Fruit fly (Drosophila melanogaster) whole organism, embryonic: ENCODE measurements around the gene Dus1.

Source experiments
- Abd-B ChIP-seq: fragments of 200-800 bp; sonication (Bioruptor generic); optimal IDR thresholded peaks from 2 replicates; lab custom pipeline; 2018; ENCODE audit warnings: missing biosample characterization, mild to moderate bottlenecking, missing genetic modification characterization, moderate library complexity
- Bdp1 ChIP-seq: fragments of 200-800 bp; sonication (Bioruptor generic); optimal IDR thresholded peaks from 3 replicates; lab custom pipeline; 2016; ENCODE audit warnings: missing biosample characterization, missing genetic modification characterization
- CG11504 ChIP-seq: fragments of 200-800 bp; sonication (Bioruptor generic); optimal IDR thresholded peaks from 3 replicates; lab custom pipeline; 2019; ENCODE audit warnings: missing biosample characterization, mild to moderate bottlenecking, missing genetic modification characterization, moderate library complexity
- CG11560 ChIP-seq: fragments of 200-800 bp; sonication (Bioruptor generic); IDR thresholded peaks from 3 replicates; pipeline ENCODE4 v1.3.6; 2022; ENCODE audit warnings: missing biosample characterization, missing genetic modification characterization
- CG11723 ChIP-seq: fragments of 200-800 bp; sonication (Bioruptor generic); optimal IDR thresholded peaks from 2 replicates; lab custom pipeline; 2017; ENCODE audit warnings: missing biosample characterization, mild to moderate bottlenecking, missing genetic modification characterization
- CG1233 ChIP-seq: fragments of 200-800 bp; sonication (Bioruptor generic); optimal IDR thresholded peaks from 4 replicates; lab custom pipeline; 2018; ENCODE audit warnings: missing biosample characterization, mild to moderate bottlenecking, missing genetic modification characterization
- CG13894 ChIP-seq: fragments of 200-800 bp; sonication (Bioruptor generic); optimal IDR thresholded peaks from 3 replicates; lab custom pipeline; 2018; ENCODE audit warnings: missing biosample characterization, mild to moderate bottlenecking, missing genetic modification characterization, moderate library complexity
- CG14014 ChIP-seq: fragments of 200-800 bp; sonication (Bioruptor generic); IDR thresholded peaks from 2 replicates; pipeline ENCODE4 v1.3.6; 2022; ENCODE audit warnings: missing biosample characterization, missing genetic modification characterization
- CG15269 ChIP-seq: fragments of 200-800 bp; sonication (Bioruptor generic); optimal IDR thresholded peaks from 2 replicates; lab custom pipeline; 2018; ENCODE audit warnings: missing biosample characterization, mild to moderate bottlenecking, missing genetic modification characterization, moderate library complexity
- CG1602 ChIP-seq: fragments of 200-800 bp; sonication (Bioruptor generic); optimal IDR thresholded peaks from 3 replicates; lab custom pipeline; 2016; ENCODE audit warnings: missing biosample characterization, missing genetic modification characterization
- CG1603 ChIP-seq: fragments of 200-800 bp; sonication (Bioruptor generic); optimal IDR thresholded peaks from 2 replicates; lab custom pipeline; 2019; ENCODE audit warnings: missing biosample characterization, mild to moderate bottlenecking, missing genetic modification characterization, moderate library complexity
- CG2712 ChIP-seq: fragments of 200-800 bp; optimal IDR thresholded peaks from 3 replicates; lab custom pipeline; 2019; ENCODE audit warnings: missing biosample characterization, mild to moderate bottlenecking, missing genetic modification characterization, moderate library complexity
- CG30403 ChIP-seq: fragments of 200-800 bp; sonication (Bioruptor generic); optimal IDR thresholded peaks from 3 replicates; lab custom pipeline; 2016; ENCODE audit warnings: missing biosample characterization, missing genetic modification characterization
- CG31441 ChIP-seq: fragments of 200-800 bp; sonication (Bioruptor generic); IDR thresholded peaks from 2 replicates; pipeline ENCODE4 v1.3.6; 2022; ENCODE audit warnings: missing biosample characterization, missing genetic modification characterization
- CG3281 ChIP-seq: fragments of 200-800 bp; sonication (Bioruptor generic); optimal IDR thresholded peaks from 3 replicates; lab custom pipeline; 2017; ENCODE audit warnings: missing biosample characterization, mild to moderate bottlenecking, missing genetic modification characterization
- CG33213 ChIP-seq: fragments of 200-800 bp; sonication (Bioruptor generic); optimal IDR thresholded peaks from 3 replicates; lab custom pipeline; 2016; ENCODE audit warnings: missing biosample characterization, missing genetic modification characterization
- CG4328 ChIP-seq: fragments of 200-800 bp; sonication (Bioruptor generic); optimal IDR thresholded peaks from 3 replicates; lab custom pipeline; 2017; ENCODE audit warnings: missing biosample characterization, missing genetic modification reagents, missing genetic modification characterization
- CG4707 ChIP-seq: fragments of 200-800 bp; sonication (Bioruptor generic); optimal IDR thresholded peaks from 2 replicates; lab custom pipeline; 2018; ENCODE audit warnings: missing biosample characterization, mild to moderate bottlenecking, missing genetic modification characterization, moderate library complexity
- CG6854 ChIP-seq: fragments of 200-800 bp; sonication (Bioruptor generic); optimal IDR thresholded peaks from 3 replicates; lab custom pipeline; 2017; ENCODE audit warnings: missing biosample characterization, mild to moderate bottlenecking, missing genetic modification characterization
- CG8478 ChIP-seq: fragments of >200 bp; optimal IDR thresholded peaks from 2 replicates; lab custom pipeline; 2018
- Deaf1 ChIP-seq: fragments of 200-800 bp; optimal IDR thresholded peaks from 3 replicates; lab custom pipeline; 2019; ENCODE audit warnings: missing biosample characterization, mild to moderate bottlenecking, missing genetic modification characterization, moderate library complexity
- Dip3 ChIP-seq: fragments of 200-800 bp; sonication (Bioruptor generic); optimal IDR thresholded peaks from 3 replicates; lab custom pipeline; 2016; ENCODE audit warnings: missing biosample characterization, missing genetic modification characterization
- Ets97D ChIP-seq: fragments of 200-800 bp; sonication (Bioruptor generic); optimal IDR thresholded peaks from 3 replicates; lab custom pipeline; 2016; ENCODE audit warnings: missing biosample characterization, missing genetic modification characterization
- HLH4C ChIP-seq: fragments of 200-800 bp; sonication (Bioruptor generic); IDR thresholded peaks from 3 replicates; pipeline ENCODE4 v1.3.6; 2022; ENCODE audit warnings: missing biosample characterization, missing genetic modification characterization; ENCODE audit not compliant: partially characterized antibody
- Hmx ChIP-seq: fragments of 200-800 bp; sonication (Bioruptor generic); optimal IDR thresholded peaks from 2 replicates; lab custom pipeline; 2016; ENCODE audit warnings: missing biosample characterization, missing genetic modification characterization
- Hsf ChIP-seq: fragments of 200-800 bp; sonication (Bioruptor generic); optimal IDR thresholded peaks from 3 replicates; lab custom pipeline; 2016; ENCODE audit warnings: missing biosample characterization, missing genetic modification characterization
- MESR4 ChIP-seq: fragments of 200-800 bp; sonication (Bioruptor generic); optimal IDR thresholded peaks from 2 replicates; lab custom pipeline; 2018; ENCODE audit warnings: missing biosample characterization, mild to moderate bottlenecking, missing genetic modification characterization, moderate library complexity
- Nf-YC ChIP-seq: fragments of 200-800 bp; optimal IDR thresholded peaks from 3 replicates; lab custom pipeline; 2019; ENCODE audit warnings: missing biosample characterization, mild to moderate bottlenecking, missing genetic modification characterization, moderate library complexity
- Optix ChIP-seq: fragments of 200-800 bp; sonication (Bioruptor generic); IDR thresholded peaks from 3 replicates; pipeline ENCODE4 v1.3.6; 2022; ENCODE audit warnings: missing biosample characterization, missing genetic modification characterization
- Sin3A ChIP-seq: fragments of >200 bp; optimal IDR thresholded peaks from 2 replicates; lab custom pipeline; 2018
- Six4 ChIP-seq: fragments of 200-800 bp; sonication (Bioruptor generic); optimal IDR thresholded peaks from 2 replicates; lab custom pipeline; 2016; ENCODE audit warnings: missing biosample characterization, missing genetic modification characterization
- TFAM ChIP-seq: fragments of 200-800 bp; sonication (Bioruptor generic); optimal IDR thresholded peaks from 2 replicates; lab custom pipeline; 2017; ENCODE audit warnings: missing biosample characterization, missing genetic modification characterization, inconsistent platforms
- amos ChIP-seq: fragments of 200-800 bp; sonication (Bioruptor generic); IDR thresholded peaks from 2 replicates; pipeline ENCODE4 v1.3.6; 2022; ENCODE audit warnings: missing biosample characterization, missing genetic modification characterization; ENCODE audit not compliant: partially characterized antibody
- caup ChIP-seq: fragments of 200-800 bp; sonication (Bioruptor generic); optimal IDR thresholded peaks from 3 replicates; lab custom pipeline; 2017; ENCODE audit warnings: missing biosample characterization, mild to moderate bottlenecking, missing genetic modification characterization, moderate library complexity; ENCODE audit not compliant: severe bottlenecking
- dan ChIP-seq: fragments of 200-800 bp; sonication (Bioruptor generic); IDR thresholded peaks from 2 replicates; pipeline ENCODE4 v1.3.6; 2022; ENCODE audit warnings: missing biosample characterization, missing genetic modification characterization
- ems ChIP-seq: fragments of 200-800 bp; sonication (Bioruptor generic); optimal IDR thresholded peaks from 3 replicates; lab custom pipeline; 2016; ENCODE audit warnings: missing biosample characterization, missing genetic modification characterization
- hbn ChIP-seq: fragments of 200-800 bp; sonication (Bioruptor generic); IDR thresholded peaks from 2 replicates; pipeline ENCODE4 v1.3.6; 2022; ENCODE audit warnings: missing biosample characterization, missing genetic modification characterization; ENCODE audit not compliant: partially characterized antibody
- jigr1 ChIP-seq: fragments of 200-800 bp; sonication (Bioruptor generic); IDR thresholded peaks from 3 replicates; pipeline ENCODE4 v1.3.6; 2022; ENCODE audit warnings: missing biosample characterization, missing genetic modification characterization
- klu ChIP-seq: fragments of 200-800 bp; sonication (Bioruptor generic); IDR thresholded peaks from 2 replicates; pipeline ENCODE4 v1.3.6; 2022; ENCODE audit warnings: missing biosample characterization, missing genetic modification characterization
- lov ChIP-seq, 2 experiments: fragments of 200-800 bp in 1 of 2; fragments of >200 bp in 1 of 2; sonication (Bioruptor generic) in 1 of 2; IDR thresholded peaks in 1 of 2; optimal IDR thresholded peaks in 1 of 2; 2 replicates in 1 of 2; 3 replicates in 1 of 2; pipeline versions ENCODE4 v1.3.6 to Lab custom; 2017 to 2022; ENCODE audit warnings: missing biosample characterization in 1 of 2, missing genetic modification characterization in 1 of 2
- maf-S ChIP-seq: fragments of 200-800 bp; sonication (Bioruptor generic); optimal IDR thresholded peaks from 2 replicates; lab custom pipeline; 2016; ENCODE audit warnings: missing biosample characterization, missing genetic modification characterization
- odd ChIP-seq: fragments of 200-800 bp; sonication (Bioruptor generic); optimal IDR thresholded peaks from 2 replicates; lab custom pipeline; 2017; ENCODE audit warnings: missing biosample characterization, mild to moderate bottlenecking, missing genetic modification characterization
- pzg ChIP-seq: fragments of 200-800 bp; sonication (Bioruptor generic); optimal IDR thresholded peaks from 3 replicates; lab custom pipeline; 2018; ENCODE audit warnings: missing biosample characterization, mild to moderate bottlenecking, missing genetic modification characterization, moderate library complexity
- sd ChIP-seq: fragments of 200-800 bp; sonication (Bioruptor generic); optimal IDR thresholded peaks from 3 replicates; lab custom pipeline; 2018; ENCODE audit warnings: missing biosample characterization, mild to moderate bottlenecking, missing genetic modification characterization, moderate library complexity
- sens ChIP-seq: fragments of 200-800 bp; sonication (Bioruptor generic); peaks from one replicate; lab custom pipeline; 2016; ENCODE audit warnings: missing biosample characterization, missing genetic modification characterization
- sob ChIP-seq: fragments of 200-800 bp; sonication (Bioruptor generic); IDR thresholded peaks from 2 replicates; pipeline ENCODE4 v1.3.6; 2022; ENCODE audit warnings: missing biosample characterization, missing genetic modification characterization
- stc ChIP-seq: fragments of 200-800 bp; sonication (Bioruptor generic); IDR thresholded peaks from 2 replicates; pipeline ENCODE4 v1.3.6; 2022; ENCODE audit warnings: missing biosample characterization, missing genetic modification characterization
- trem ChIP-seq: fragments of 200-800 bp; optimal IDR thresholded peaks from 3 replicates; lab custom pipeline; 2019; ENCODE audit warnings: missing biosample characterization, mild to moderate bottlenecking, missing genetic modification characterization, moderate library complexity
- tx ChIP-seq: fragments of 200-800 bp; sonication (Bioruptor generic); optimal IDR thresholded peaks from 2 replicates; lab custom pipeline; 2016; ENCODE audit warnings: missing biosample characterization, missing genetic modification characterization
- unc-4 ChIP-seq: fragments of 200-800 bp; sonication (Bioruptor generic); IDR thresholded peaks from 2 replicates; pipeline ENCODE4 v1.3.6; 2022; ENCODE audit warnings: missing biosample characterization, missing genetic modification characterization; ENCODE audit not compliant: partially characterized antibody
- vnd ChIP-seq: fragments of 200-800 bp; sonication (Bioruptor generic); IDR thresholded peaks from 3 replicates; pipeline ENCODE4 v1.3.6; 2022; ENCODE audit warnings: missing biosample characterization, missing genetic modification characterization; ENCODE audit not compliant: partially characterized antibody

The Dus1 gene

dm6 chr2L:271553-271952 is at the start of gene Dus1 (continued):
- TF ChIP-seq lov (optimal IDR thresholded peaks at IDR 0.05; lab: Kevin White, UChicago): no peak
- no peak for TF ChIP-seq lov (GFP tag; IDR thresholded peaks at IDR 0.05; lab: Robert Waterston, UW)
- TF ChIP-seq HLH4C (GFP tag; lab: Robert Waterston, UW): peak; percentile 76
- no peak for TF ChIP-seq CG1233 (GFP tag; lab: Kevin White, UChicago)
- TF ChIP-seq CG1602 (GFP tag; lab: Kevin White, UChicago): no peak
- TF ChIP-seq Abd-B (GFP tag; lab: Kevin White, UChicago): no peak
- TF ChIP-seq tx: no peak
- TF ChIP-seq dan (GFP tag; lab: Robert Waterston, UW): no peak
- peak; percentile 41 for TF ChIP-seq CG13894 (tag; lab: Kevin White, UChicago)
- peak; percentile 72 for TF ChIP-seq hbn
- TF ChIP-seq CG8478 (lab: Kevin White, UChicago): no peak
- no peak for TF ChIP-seq stc (GFP tag; lab: Robert Waterston, UW)
- TF ChIP-seq TFAM (GFP tag; lab: Kevin White, UChicago): no peak
- no peak for TF ChIP-seq odd (GFP tag; lab: Kevin White, UChicago)
- peak; percentile 68; the same call in 1 of the 2 replicates for TF ChIP-seq amos (GFP tag; lab: Robert Waterston, UW)
- TF ChIP-seq jigr1: no peak
- no peak for TF ChIP-seq Optix (GFP tag; lab: Robert Waterston, UW)
- peak; percentile 6 for TF ChIP-seq Nf-YC (tag; lab: Kevin White, UChicago)
- no peak for TF ChIP-seq Deaf1 (tag; lab: Kevin White, UChicago)
- no peak for TF ChIP-seq CG31441 (GFP tag; lab: Robert Waterston, UW)
- no peak for TF ChIP-seq Hmx
- TF ChIP-seq CG4707: no peak
- peak; percentile 66 for TF ChIP-seq MESR4
- TF ChIP-seq Dip3 (GFP tag; lab: Kevin White, UChicago): no peak
- no peak for TF ChIP-seq Hsf (GFP tag; lab: Kevin White, UChicago)
- TF ChIP-seq vnd: peak; percentile 50; the same call in 2 of the 3 replicates
- TF ChIP-seq unc-4 (GFP tag; lab: Robert Waterston, UW): peak; percentile 76
- peak; percentile 47 for TF ChIP-seq trem
- TF ChIP-seq CG11504: peak; percentile 20
- no peak for TF ChIP-seq CG15269 (tag; lab: Kevin White, UChicago)
- no peak for TF ChIP-seq Bdp1
- no peak for TF ChIP-seq ems (GFP tag; lab: Kevin White, UChicago)
- TF ChIP-seq CG33213 (GFP tag; lab: Kevin White, UChicago): no peak
- TF ChIP-seq Ets97D (GFP tag; lab: Kevin White, UChicago): peak; percentile 50
- peak; percentile 34 for TF ChIP-seq CG3281
- TF ChIP-seq pzg (GFP tag; lab: Kevin White, UChicago): peak; percentile 71
- no peak for TF ChIP-seq CG14014
- TF ChIP-seq sd (tag; lab: Kevin White, UChicago): no peak
- peak; percentile 38 for TF ChIP-seq sens (GFP tag; lab: Kevin White, UChicago)
- TF ChIP-seq klu (GFP tag; lab: Robert Waterston, UW): no peak
- TF ChIP-seq maf-S: no peak
- TF ChIP-seq caup (GFP tag; lab: Kevin White, UChicago): no peak
- TF ChIP-seq Six4 (GFP tag; lab: Kevin White, UChicago): no peak
- TF ChIP-seq CG11723 (GFP tag; lab: Kevin White, UChicago): no peak
- peak; percentile 9 for TF ChIP-seq Sin3A (lab: Kevin White, UChicago)
- peak; percentile 15 for TF ChIP-seq CG2712
- TF ChIP-seq CG1603 (tag; lab: Kevin White, UChicago): peak; percentile 59
- TF ChIP-seq CG11560 (tag; lab: Robert Waterston, UW): no peak
- TF ChIP-seq CG30403 (GFP tag; lab: Kevin White, UChicago): no peak
- TF ChIP-seq sob: peak; percentile 20; the same call in 1 of the 2 replicates
- TF ChIP-seq CG4328 (GFP tag; lab: Kevin White, UChicago): no peak
- no peak for TF ChIP-seq CG6854 (GFP tag; lab: Kevin White, UChicago)
